Worm (Caenorhabditis elegans) whole organism, L4/young adult: ENCODE measurements around the gene F07C3.9.

Experiments
- W03F9.2 ChIP-seq: fragments of 150-350 bp; optimal IDR thresholded peaks from 2 replicates; lab custom pipeline; 2014; ENCODE audit warnings: missing biosample characterization, missing genetic modification characterization
- dao-5 ChIP-seq: sonication (generic microtip); optimal IDR thresholded peaks from 2 replicates; lab custom pipeline; 2016; ENCODE audit warnings: missing genotype, missing genetic modification characterization, moderate library complexity, missing compliant biosample characterization
- him-1 ChIP-seq: sonication (generic microtip); optimal IDR thresholded peaks from 2 replicates; lab custom pipeline; 2016; ENCODE audit warnings: missing genotype, missing genetic modification reagents, missing genetic modification characterization, missing compliant biosample characterization

F07C3.9 gene

ce11 chrV:9225675-9226144 is 28.7 kb downstream of the F07C3.9 start, which contains the start of gene F07C3.2:
Gene F07C3.2, plus strand, starts transcription at chrV:9226094.
- TF ChIP-seq W03F9.2 (tag; lab: Kevin White, UChicago): no peak
- TF ChIP-seq him-1: peak; percentile 23

DNA sequence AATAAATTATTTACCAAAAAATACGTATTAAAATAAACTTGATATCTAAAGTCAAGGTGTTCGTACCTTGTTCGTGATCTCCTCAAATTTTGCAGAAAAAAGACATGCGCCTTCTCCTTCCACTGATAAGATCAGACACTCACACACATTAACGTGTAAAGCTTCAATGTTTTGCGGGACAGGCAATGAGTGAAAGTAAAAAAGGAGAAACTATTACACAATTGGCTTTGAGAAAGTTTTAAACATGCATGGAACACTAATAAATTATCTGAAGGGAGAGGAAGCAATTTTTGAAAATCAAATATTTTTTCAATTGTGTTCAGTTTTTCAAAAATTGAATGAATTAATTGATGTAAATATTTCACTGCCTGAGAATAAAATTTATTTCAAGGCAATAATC is 29.5 kb downstream of the F07C3.9 start:
- TF ChIP-seq W03F9.2 (tag; lab: Kevin White, UChicago) (no peak), dao-5 (tag; lab: Kevin White, UChicago) (no peak), him-1 (no peak)

DNA sequence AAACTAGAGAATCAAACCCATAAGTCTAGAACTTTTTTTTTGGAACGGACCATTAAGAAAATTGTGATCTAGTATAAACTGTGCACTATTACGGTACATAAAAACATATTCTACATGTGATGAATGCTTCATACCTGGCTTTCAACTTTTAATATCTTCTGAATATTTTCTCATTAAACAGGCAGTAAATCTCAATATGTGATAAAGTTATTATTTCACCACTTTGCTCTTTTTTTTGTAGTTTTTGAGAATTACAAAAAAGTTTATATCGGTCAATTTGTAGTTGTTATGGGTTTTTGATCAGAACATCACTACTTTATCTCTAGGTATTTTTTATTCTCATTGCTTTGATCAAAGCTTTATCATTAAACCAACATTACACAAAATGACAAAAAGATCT is 30.1 kb downstream of the F07C3.9 start:
- TF ChIP-seq W03F9.2 (tag; lab: Kevin White, UChicago) (no peak), dao-5 (tag; lab: Kevin White, UChicago) (no peak), him-1 (no peak)

- TF ChIP-seq him-1 (no peak), dao-5 (tag; lab: Kevin White, UChicago) (no peak), W03F9.2 (tag; lab: Kevin White, UChicago) (no peak)
Observed at ce11 chrV:9222819-9223218, 31.6 kb downstream of the F07C3.9 start.

- TF ChIP-seq him-1 (no peak), dao-5 (tag; lab: Kevin White, UChicago) (no peak), W03F9.2 (tag; lab: Kevin White, UChicago) (no peak)
Observed at ce11 chrV:9221566-9221965, 32.9 kb downstream of the F07C3.9 start, which contains the start of gene grd-6. Gene grd-6, plus strand, starts transcription at chrV:9221866.

DNA sequence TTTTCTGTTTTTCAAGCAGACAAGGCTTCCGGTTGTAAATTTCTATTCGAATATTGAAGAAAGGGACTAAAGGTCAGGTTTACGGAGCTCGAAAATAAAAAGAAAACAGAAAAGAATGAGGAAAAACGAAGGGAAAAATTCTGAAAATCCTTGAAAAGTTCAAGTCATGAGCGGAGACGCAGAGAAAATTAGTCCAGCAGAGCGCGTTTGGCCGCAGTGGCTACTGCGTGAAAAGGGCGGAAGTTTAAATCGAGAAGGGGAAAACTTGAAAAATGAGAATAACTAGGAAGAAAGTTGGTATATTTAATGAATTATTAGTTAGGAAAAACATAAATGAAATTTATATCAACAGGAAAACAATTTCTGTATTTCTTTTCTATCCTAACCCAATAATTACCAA is 34.0 kb downstream of the F07C3.9 start:
- no peak for TF ChIP-seq dao-5 (tag; lab: Kevin White, UChicago)
- TF ChIP-seq W03F9.2 (tag; lab: Kevin White, UChicago): no peak
- no peak for TF ChIP-seq him-1

DNA sequence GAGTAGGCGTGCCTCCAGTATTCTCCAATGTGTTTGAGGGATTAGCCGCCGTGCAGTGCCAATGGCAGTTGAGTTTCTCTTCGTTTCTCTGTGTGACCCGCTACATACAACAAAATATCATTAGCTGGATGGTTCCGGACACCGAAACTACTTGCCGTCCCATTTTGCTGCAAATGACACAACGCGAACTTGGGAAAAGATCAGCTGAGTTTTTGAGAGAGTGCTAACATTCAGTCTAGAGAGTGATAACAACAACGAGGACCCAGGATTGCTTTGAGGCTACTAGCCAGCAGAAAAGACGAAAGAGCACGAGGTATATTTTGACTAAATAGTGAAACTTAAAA is 35.1 kb downstream of the F07C3.9 start:
- TF ChIP-seq dao-5 (tag; lab: Kevin White, UChicago) (no peak), W03F9.2 (tag; lab: Kevin White, UChicago) (no peak), him-1 (no peak)

- TF ChIP-seq him-1 (peak; percentile 57), dao-5 (tag; lab: Kevin White, UChicago) (no peak), W03F9.2 (tag; lab: Kevin White, UChicago) (no peak)
Observed at ce11 chrV:9218655-9219389, 35.6 kb downstream of the F07C3.9 start.

- TF ChIP-seq W03F9.2 (tag; lab: Kevin White, UChicago) (no peak), dao-5 (tag; lab: Kevin White, UChicago) (no peak), him-1 (no peak)
Observed at ce11 chrV:9218214-9218613, 36.2 kb downstream of the F07C3.9 start.

DNA sequence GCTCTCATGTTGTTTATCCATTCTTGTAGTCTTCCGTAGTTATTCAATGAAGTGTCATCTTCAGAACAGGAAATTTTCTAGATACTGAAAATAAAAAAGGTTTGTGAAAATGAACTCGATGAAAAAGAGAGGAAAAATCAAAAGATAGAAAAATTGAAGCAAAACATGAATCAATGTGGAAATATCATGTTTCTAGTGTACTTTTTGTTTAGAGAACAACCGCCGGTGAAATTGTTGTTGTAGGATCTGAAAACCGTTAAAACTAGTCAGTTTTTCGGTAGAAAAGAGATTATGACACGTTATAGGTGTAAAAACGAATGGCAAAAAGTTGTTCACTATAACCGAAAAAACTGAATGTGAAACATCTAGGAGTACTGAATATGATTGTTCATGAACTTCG is 37.3 kb downstream of the F07C3.9 start, which contains the start of gene pacs-1:
Gene pacs-1 (minus strand): TSS at position 101 of the 400 bp plus-strand sequence.
- no peak for TF ChIP-seq W03F9.2 (tag; lab: Kevin White, UChicago)

DNA sequence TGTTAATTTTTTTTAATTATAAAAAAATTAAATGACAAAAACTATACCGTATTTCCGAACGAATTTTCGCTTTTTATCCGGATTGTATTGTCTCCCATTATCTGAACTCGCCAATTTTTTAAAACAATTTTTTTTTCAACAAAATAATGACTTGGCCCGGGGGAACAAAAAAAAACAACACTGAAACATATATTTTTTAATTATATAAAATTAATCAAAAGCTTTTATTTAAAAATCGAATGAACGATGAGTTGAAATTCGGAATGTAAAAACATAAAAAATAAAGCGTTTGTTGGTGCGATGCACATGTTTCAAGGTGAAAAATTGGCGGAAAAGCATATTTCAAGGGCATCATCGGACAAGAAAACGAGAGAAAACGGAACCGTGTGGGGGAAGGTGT is 40.9 kb downstream of the F07C3.9 start, which contains the start of gene mdt-27:
Gene mdt-27 (minus strand): TSS at position 101 of the 400 bp plus-strand sequence.
- TF ChIP-seq W03F9.2 (tag; lab: Kevin White, UChicago) (no peak), him-1 (no peak), dao-5 (tag; lab: Kevin White, UChicago) (no peak)

DNA sequence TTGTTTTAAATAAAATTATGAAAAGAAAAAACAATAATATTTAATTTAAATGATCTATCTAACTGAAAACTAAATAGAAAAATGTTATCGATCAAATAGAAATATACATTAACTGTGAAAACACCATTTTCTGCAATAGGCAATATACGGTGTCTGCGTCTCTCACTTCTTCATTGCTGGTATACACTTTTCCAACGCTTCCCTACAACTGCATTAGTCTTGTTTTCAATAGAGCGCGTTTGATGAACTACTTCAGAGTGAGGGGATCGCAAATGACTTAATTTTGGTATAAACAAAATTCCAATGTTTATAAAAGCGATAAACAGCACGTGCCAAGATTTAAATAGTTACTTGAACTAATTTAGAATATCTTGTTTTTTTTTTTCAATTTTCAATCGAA is 41.9 kb downstream of the F07C3.9 start:
- no peak for TF ChIP-seq dao-5 (tag; lab: Kevin White, UChicago)
- peak; percentile 55 for TF ChIP-seq W03F9.2 (tag; lab: Kevin White, UChicago)

DNA sequence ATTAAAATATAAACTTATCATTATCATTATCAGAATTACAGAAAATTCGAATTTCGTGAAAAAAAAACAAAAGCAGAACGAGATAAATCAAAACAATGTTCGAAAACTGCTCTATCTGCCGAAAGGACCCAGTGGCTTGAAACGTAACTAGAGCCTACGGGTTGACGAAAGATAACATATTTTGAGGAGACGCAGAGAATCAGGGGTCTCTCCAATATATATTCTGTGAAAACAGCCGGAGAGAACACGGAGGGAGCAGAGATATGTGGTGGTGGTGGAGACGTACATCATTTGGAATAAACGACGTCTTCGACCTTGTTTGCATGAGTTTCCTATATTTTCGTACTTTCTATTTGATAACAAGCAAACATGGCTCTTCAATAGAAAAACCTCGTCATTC is 45.6 kb downstream of the F07C3.9 start:
- no peak for TF ChIP-seq him-1
- TF ChIP-seq W03F9.2 (tag; lab: Kevin White, UChicago): no peak
- no peak for TF ChIP-seq dao-5 (tag; lab: Kevin White, UChicago)

DNA sequence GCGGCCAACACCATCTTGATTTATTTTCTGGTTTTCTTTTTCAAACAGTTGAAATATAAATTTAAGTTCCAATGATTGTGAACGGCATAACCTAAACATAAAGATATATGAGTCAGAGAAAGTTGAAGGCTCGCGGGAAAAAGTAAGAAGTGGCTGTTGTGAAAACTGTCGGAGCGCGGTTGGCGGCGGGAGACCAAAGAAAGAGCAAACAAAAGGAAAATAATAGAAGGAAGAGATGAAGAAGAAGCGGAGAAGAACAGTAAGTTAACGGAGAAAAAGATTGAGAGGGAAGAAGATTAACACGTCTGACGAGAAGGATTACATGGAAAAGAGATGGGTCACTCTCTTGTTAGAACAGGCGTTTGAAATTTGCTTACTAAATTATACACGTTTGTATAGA is 47.1 kb downstream of the F07C3.9 start, which contains the start of gene inx-10:
Gene inx-10 (minus strand): TSS at position 101 of the 400 bp plus-strand sequence.
- TF ChIP-seq dao-5 (tag; lab: Kevin White, UChicago) (no peak), him-1 (no peak)
